Fruit fly (Drosophila melanogaster): Measurements from ENCODE around the gene btl.
A peak's percentile ranks its signal among the peaks of the same experiment; 100 is the strongest.

The btl gene

dm6 chr3L:14050944-14051548 is 24.5 kb upstream of the btl start, which contains the start of gene CG6833 (continued):
- peak; percentile 60 for TF ChIP-seq Hmr (GFP tag; optimal IDR thresholded peaks at IDR 0.05)
- peak; percentile 61 for TF ChIP-seq CG30020 (tag; optimal IDR thresholded peaks at IDR 0.05)
- peak; percentile 16 for TF ChIP-seq p53 (GFP tag; optimal IDR thresholded peaks at IDR 0.05)
- TF ChIP-seq sisA (GFP tag; IDR thresholded peaks at IDR 0.05) = peak; percentile 86
- TF ChIP-seq stwl (tag; optimal IDR thresholded peaks at IDR 0.05) = peak; percentile 40
- peak; percentile 5 for TF ChIP-seq CG34376 (GFP tag; optimal IDR thresholded peaks at IDR 0.05)
- no peak for TF ChIP-seq org-1 (GFP tag; optimal IDR thresholded peaks at IDR 0.05)
- TF ChIP-seq Doc2 (GFP tag; IDR thresholded peaks at IDR 0.05) = no peak
- peak; percentile 54 for TF ChIP-seq CG10267 (tag; optimal IDR thresholded peaks at IDR 0.05)
- TF ChIP-seq Sry-β (GFP tag; optimal IDR thresholded peaks at IDR 0.05) = peak; percentile 46
- peak; percentile 79 for TF ChIP-seq MESR4 (GFP tag; optimal IDR thresholded peaks at IDR 0.05)
- peak; percentile 50 for TF ChIP-seq HHEX (GFP tag; optimal IDR thresholded peaks at IDR 0.05)
- TF ChIP-seq CG2129 (GFP tag; IDR thresholded peaks at IDR 0.05; ENCODE audit: partially characterized antibody) = no peak
- peak; percentile 50 for TF ChIP-seq fu2 (GFP tag; optimal IDR thresholded peaks at IDR 0.05)
- no peak for TF ChIP-seq Trl (optimal IDR thresholded peaks at IDR 0.05)
- peak; percentile 76 for TF ChIP-seq Trl (GFP tag; optimal IDR thresholded peaks at IDR 0.05)
- TF ChIP-seq nau (GFP tag; optimal IDR thresholded peaks at IDR 0.05) = no peak
- TF ChIP-seq ato (GFP tag; IDR thresholded peaks at IDR 0.05; ENCODE audit: partially characterized antibody) = no peak
- TF ChIP-seq pfk (GFP tag; optimal IDR thresholded peaks at IDR 0.05) = no peak
- no peak for TF ChIP-seq cg (GFP tag; optimal IDR thresholded peaks at IDR 0.05)
- peak; percentile 62; the same call in 2 of the 3 replicates for TF ChIP-seq B-H1 (GFP tag; IDR thresholded peaks at IDR 0.05)
- TF ChIP-seq mld (GFP tag; IDR thresholded peaks at IDR 0.05; ENCODE audit: partially characterized antibody) = no peak
- TF ChIP-seq Stat92E (GFP tag; optimal IDR thresholded peaks at IDR 0.05) = no peak
- TF ChIP-seq onecut (GFP tag; IDR thresholded peaks at IDR 0.05) = peak; percentile 69
- TF ChIP-seq Antp (GFP tag; optimal IDR thresholded peaks at IDR 0.05) = peak; percentile 83
- no peak for TF ChIP-seq CG11723 (GFP tag; optimal IDR thresholded peaks at IDR 0.05)
- TF ChIP-seq CG16815 (GFP tag; optimal IDR thresholded peaks at IDR 0.05) = peak; percentile 35
- TF ChIP-seq Bgb (GFP tag; IDR thresholded peaks at IDR 0.05; ENCODE audit: partially characterized antibody) = no peak
- peak; percentile 27 for TF ChIP-seq slou (GFP tag; optimal IDR thresholded peaks at IDR 0.05)
- peak; percentile 83 for TF ChIP-seq CG4730 (GFP tag; IDR thresholded peaks at IDR 0.05)
- peak; percentile 61 for TF ChIP-seq CG12155 (GFP tag; optimal IDR thresholded peaks at IDR 0.05)
- no peak for TF ChIP-seq CG10431 (GFP tag; optimal IDR thresholded peaks at IDR 0.05)
- no peak for TF ChIP-seq nerfin-2 (GFP tag; IDR thresholded peaks at IDR 0.05; ENCODE audit: partially characterized antibody)
- peak; percentile 58; the same call in 1 of the 2 replicates for TF ChIP-seq aop (GFP tag; IDR thresholded peaks at IDR 0.05)
- peak; percentile 18 for TF ChIP-seq Dad (GFP tag; optimal IDR thresholded peaks at IDR 0.05)
- no peak for TF ChIP-seq hbn (GFP tag; IDR thresholded peaks at IDR 0.05; ENCODE audit: partially characterized antibody)
- TF ChIP-seq CG2678 (tag; optimal IDR thresholded peaks at IDR 0.05) = peak; percentile 69
- peak; percentile 72 for TF ChIP-seq Rx (GFP tag; IDR thresholded peaks at IDR 0.05)
- no peak for TF ChIP-seq abd-A (tag; optimal IDR thresholded peaks at IDR 0.05)
- TF ChIP-seq Sin3A (optimal IDR thresholded peaks at IDR 0.05) = peak; percentile 48
- peak; percentile 41; the same call in 1 of the 3 replicates for TF ChIP-seq CG7357 (GFP tag; IDR thresholded peaks at IDR 0.05)
- TF ChIP-seq gro (GFP tag; optimal IDR thresholded peaks at IDR 0.05) = peak; percentile 77
- TF ChIP-seq Ada2b (GFP tag; IDR thresholded peaks at IDR 0.05) = peak; percentile 76
- TF ChIP-seq fd96Cb (tag; optimal IDR thresholded peaks at IDR 0.05) = peak; percentile 59
- peak; percentile 73 for TF ChIP-seq dpn (GFP tag; optimal IDR thresholded peaks at IDR 0.05)
- TF ChIP-seq pho (GFP tag; optimal IDR thresholded peaks at IDR 0.05) = peak; percentile 74
- TF ChIP-seq Tbp (GFP tag; optimal IDR thresholded peaks at IDR 0.05) = no peak
- no peak for TF ChIP-seq Deaf1 (tag; optimal IDR thresholded peaks at IDR 0.05)
- peak; percentile 55 for TF ChIP-seq CG17359 (tag; optimal IDR thresholded peaks at IDR 0.05)
- peak; percentile 85 for TF ChIP-seq Xbp1 (GFP tag; optimal IDR thresholded peaks at IDR 0.05)
